Worm (Caenorhabditis elegans): ENCODE results near the gene pqn-73.

Gene pqn-73

ce11 chrII:8546975-8547374, 6.5 kb downstream of the pqn-73 start (continued):
- no peak for TF ChIP-seq F52B5.7 (tag; optimal IDR thresholded peaks at IDR 0.05)
- TF ChIP-seq F49E8.2 (tag; optimal IDR thresholded peaks at IDR 0.05; ENCODE audit: insufficient read depth): no peak
- no peak for TF ChIP-seq chd-7 (tag; optimal IDR thresholded peaks at IDR 0.05)
- TF ChIP-seq ceh-27 (GFP tag; optimal IDR thresholded peaks at IDR 0.05): peak; percentile 75
- TF ChIP-seq attf-3 (GFP tag; conservative IDR thresholded peaks at IDR 0.05): 0 out of 2 replicates have a peak, but pooled peaks have one; percentile 13
- TF ChIP-seq lsl-1 (GFP tag; optimal IDR thresholded peaks at IDR 0.05): no peak

ce11 chrII:8551100-8551499, 10.6 kb downstream of the pqn-73 start:
- TF ChIP-seq lir-1 (GFP tag; conservative IDR thresholded peaks at IDR 0.05) (no peak), Y79H2A.3 (GFP tag; conservative IDR thresholded peaks at IDR 0.05) (no peak), athp-1 (tag; optimal IDR thresholded peaks at IDR 0.05) (no peak), nfya-2 (GFP tag; IDR thresholded peaks at IDR 0.05) (no peak), akir-1 (GFP tag; optimal IDR thresholded peaks at IDR 0.05) (no peak), ztf-28 (GFP tag; IDR thresholded peaks at IDR 0.05) (no peak)

- TF ChIP-seq attf-5 (GFP tag; optimal IDR thresholded peaks at IDR 0.05) (no peak), hsf-1 (GFP tag; IDR thresholded peaks at IDR 0.05) (no peak), Y53G8AR.9 (GFP tag; conservative IDR thresholded peaks at IDR 0.05) (no peak), rcor-1 (GFP tag; IDR thresholded peaks at IDR 0.05) (no peak), madf-6 (GFP tag; IDR thresholded peaks at IDR 0.05) (no peak), zfh-2 (GFP tag; conservative IDR thresholded peaks at IDR 0.05) (no peak), egrh-3 (GFP tag; IDR thresholded peaks at IDR 0.05) (no peak), bed-2 (GFP tag; IDR thresholded peaks at IDR 0.05) (no peak), K12H6.12 (tag; optimal IDR thresholded peaks at IDR 0.05) (no peak), chd-7 (tag; optimal IDR thresholded peaks at IDR 0.05) (no peak), lir-1 (GFP tag; conservative IDR thresholded peaks at IDR 0.05) (no peak), lin-26 (GFP tag; IDR thresholded peaks at IDR 0.05) (no peak), unc-130 (GFP tag; optimal IDR thresholded peaks at IDR 0.05) (no peak)
Observed at ce11 chrII:8554568-8554967, 14.1 kb downstream of the pqn-73 start.

ce11 chrII:8556166-8556565, 15.7 kb downstream of the pqn-73 start, which contains the start of gene glb-27:
TSS of gene glb-27 (minus strand) at chrII:8556266.
- TF ChIP-seq ets-4 (GFP tag; optimal IDR thresholded peaks at IDR 0.05) (no peak), fkh-3 (tag; optimal IDR thresholded peaks at IDR 0.05) (no peak), Y95B8A.8 (GFP tag; IDR thresholded peaks at IDR 0.05) (no peak), dpl-1 (GFP tag; optimal IDR thresholded peaks at IDR 0.05) (no peak), egl-44 (GFP tag; IDR thresholded peaks at IDR 0.05) (no peak), atf-7 (tag; optimal IDR thresholded peaks at IDR 0.05) (no peak), T26A5.8 (tag; optimal IDR thresholded peaks at IDR 0.05) (no peak)

ce11 chrII:8559188-8559587, 18.7 kb downstream of the pqn-73 start:
- no peak for TF ChIP-seq ama-1 (optimal IDR thresholded peaks at IDR 0.05)
- TF ChIP-seq ama-1 (GFP tag; optimal IDR thresholded peaks at IDR 0.05): no peak
- TF ChIP-seq repo-1 (tag; optimal IDR thresholded peaks at IDR 0.05): no peak
- TF ChIP-seq B0336.3 (GFP tag; IDR thresholded peaks at IDR 0.05): no peak
- TF ChIP-seq mcd-1 (GFP tag; IDR thresholded peaks at IDR 0.05): no peak
- no peak for TF ChIP-seq Y95B8A.8 (GFP tag; IDR thresholded peaks at IDR 0.05)
- TF ChIP-seq mxl-1 (tag; optimal IDR thresholded peaks at IDR 0.05): no peak
- no peak for TF ChIP-seq nhr-27 (tag; optimal IDR thresholded peaks at IDR 0.05)
- no peak for TF ChIP-seq him-1 (tag; optimal IDR thresholded peaks at IDR 0.05)
- no peak for TF ChIP-seq dox-1 (GFP tag; IDR thresholded peaks at IDR 0.05)

Data from whole organism, young adult.